Fruit fly (Drosophila melanogaster) whole organism, embryonic: ENCODE measurements around the gene CG13024.

Experiments used
- Abd-B ChIP-seq: fragments of 200-800 bp; sonication (Bioruptor generic); optimal IDR thresholded peaks from 2 replicates; lab custom pipeline; 2018; ENCODE audit warnings: missing biosample characterization, mild to moderate bottlenecking, missing genetic modification characterization, moderate library complexity
- Bgb ChIP-seq: fragments of 200-800 bp; sonication (Bioruptor generic); IDR thresholded peaks from 2 replicates; pipeline ENCODE4 v1.3.6; 2022; ENCODE audit warnings: missing biosample characterization, missing genetic modification characterization; ENCODE audit not compliant: partially characterized antibody
- CG11560 ChIP-seq: fragments of 200-800 bp; sonication (Bioruptor generic); IDR thresholded peaks from 3 replicates; pipeline ENCODE4 v1.3.6; 2022; ENCODE audit warnings: missing biosample characterization, missing genetic modification characterization
- CG12659 ChIP-seq: fragments of 200-800 bp; sonication (Bioruptor generic); optimal IDR thresholded peaks from 3 replicates; lab custom pipeline; 2017; ENCODE audit warnings: mild to moderate bottlenecking, missing biosample characterization, missing genetic modification reagents, missing genetic modification characterization
- CG13287 ChIP-seq: fragments of 200-800 bp; sonication (Bioruptor generic); IDR thresholded peaks from 2 replicates; pipeline ENCODE4 v1.3.6; 2022; ENCODE audit warnings: missing biosample characterization, missing genetic modification characterization; ENCODE audit not compliant: partially characterized antibody
- CG13296 ChIP-seq: fragments of 200-800 bp; sonication (Bioruptor generic); optimal IDR thresholded peaks from 3 replicates; lab custom pipeline; 2018; ENCODE audit warnings: missing biosample characterization, mild to moderate bottlenecking, missing genetic modification characterization
- CG18599 ChIP-seq: fragments of 200-800 bp; sonication (Bioruptor generic); optimal IDR thresholded peaks from 3 replicates; lab custom pipeline; 2017; ENCODE audit warnings: missing biosample characterization, missing genetic modification characterization, mild to moderate bottlenecking, moderate library complexity, missing genetic modification reagents
- CG2120 ChIP-seq: fragments of 200-800 bp; sonication (Bioruptor generic); optimal IDR thresholded peaks from 3 replicates; lab custom pipeline; 2016; ENCODE audit warnings: missing biosample characterization, missing genetic modification characterization
- CG2199 ChIP-seq: fragments of 200-800 bp; sonication (Bioruptor generic); IDR thresholded peaks from 3 replicates; pipeline ENCODE4 v1.3.6; 2022; ENCODE audit warnings: missing biosample characterization, missing genetic modification characterization
- CG2875 ChIP-seq: fragments of 200-800 bp; sonication (Bioruptor generic); optimal IDR thresholded peaks from 2 replicates; lab custom pipeline; 2017; ENCODE audit warnings: missing biosample characterization, mild to moderate bottlenecking, missing genetic modification characterization, missing genetic modification reagents
- CG3847 ChIP-seq: fragments of 200-800 bp; sonication (Bioruptor generic); IDR thresholded peaks from 2 replicates; pipeline ENCODE4 v1.3.6; 2022; ENCODE audit warnings: missing biosample characterization, missing genetic modification characterization
- CG42726 ChIP-seq: fragments of 200-800 bp; sonication (Bioruptor generic); IDR thresholded peaks from 2 replicates; pipeline ENCODE4 v1.3.6; 2022; ENCODE audit warnings: missing biosample characterization, missing genetic modification characterization; ENCODE audit not compliant: partially characterized antibody
- CG4617 ChIP-seq: fragments of 200-800 bp; sonication (Bioruptor generic); optimal IDR thresholded peaks from 3 replicates; lab custom pipeline; 2016; ENCODE audit warnings: missing biosample characterization, missing genetic modification characterization, borderline replicate concordance
- CG4820 ChIP-seq: fragments of 200-800 bp; sonication (Bioruptor generic); optimal IDR thresholded peaks from 3 replicates; lab custom pipeline; 2016; ENCODE audit warnings: missing biosample characterization, missing genetic modification characterization
- CG7357 ChIP-seq: fragments of 200-800 bp; sonication (Bioruptor generic); IDR thresholded peaks from 3 replicates; pipeline ENCODE4 v1.3.6; 2022; ENCODE audit warnings: missing biosample characterization, missing genetic modification characterization
- CG7839 ChIP-seq: fragments of 200-800 bp; sonication (Bioruptor generic); optimal IDR thresholded peaks from 3 replicates; lab custom pipeline; 2018; ENCODE audit warnings: missing biosample characterization, mild to moderate bottlenecking, missing genetic modification characterization, moderate library complexity
- CG8765 ChIP-seq: fragments of 200-800 bp; sonication (Bioruptor generic); IDR thresholded peaks from 2 replicates; pipeline ENCODE4 v1.3.6; 2022; ENCODE audit warnings: missing biosample characterization, missing genetic modification characterization
- CG9797 ChIP-seq: fragments of 200-800 bp; sonication (Bioruptor generic); optimal IDR thresholded peaks from 3 replicates; lab custom pipeline; 2018; ENCODE audit warnings: missing biosample characterization, mild to moderate bottlenecking, missing genetic modification characterization
- CHES-1-like ChIP-seq: fragments of 200-800 bp; sonication (Bioruptor generic); optimal IDR thresholded peaks from 2 replicates; lab custom pipeline; 2016; ENCODE audit warnings: missing biosample characterization, missing genetic modification characterization
- CTCF ChIP-seq: fragments of 200-800 bp; sonication (Bioruptor generic); optimal IDR thresholded peaks from 2 replicates; lab custom pipeline; 2017; ENCODE audit warnings: missing biosample characterization, mild to moderate bottlenecking, missing genetic modification characterization, moderate library complexity
- D19A ChIP-seq: fragments of 200-800 bp; optimal IDR thresholded peaks from 3 replicates; lab custom pipeline; 2019; ENCODE audit warnings: missing biosample characterization, mild to moderate bottlenecking, missing genetic modification characterization, moderate library complexity
- Drgx ChIP-seq: fragments of 200-800 bp; sonication (Bioruptor generic); IDR thresholded peaks from 2 replicates; pipeline ENCODE4 v1.3.6; 2022; ENCODE audit warnings: missing biosample characterization, missing genetic modification characterization
- Eip74EF ChIP-seq, 2 experiments: fragments of 200-800 bp in 1 of 2; fragments of >200 bp in 1 of 2; sonication (Bioruptor generic) in 1 of 2; optimal IDR thresholded peaks; 2 replicates each; lab custom pipeline; 2017 to 2019; ENCODE audit warnings: missing biosample characterization in 2 of 2, missing genetic modification characterization in 2 of 2, mild to moderate bottlenecking in 1 of 2, moderate library complexity in 1 of 2
- Elba2 ChIP-seq: fragments of 200-800 bp; sonication (Bioruptor generic); optimal IDR thresholded peaks from 3 replicates; lab custom pipeline; 2016; ENCODE audit warnings: missing biosample characterization, missing genetic modification characterization
- Ets65A ChIP-seq: fragments of 200-800 bp; sonication (Bioruptor generic); peaks from one replicate; lab custom pipeline; 2016; ENCODE audit warnings: missing biosample characterization, missing genetic modification characterization
- HLH54F ChIP-seq: fragments of 200-800 bp; sonication (Bioruptor generic); optimal IDR thresholded peaks from 3 replicates; lab custom pipeline; 2016; ENCODE audit warnings: missing biosample characterization, missing genetic modification characterization
- HLHmδ ChIP-seq: fragments of 200-800 bp; sonication (Bioruptor generic); optimal IDR thresholded peaks from 2 replicates; lab custom pipeline; 2018; ENCODE audit warnings: missing biosample characterization, mild to moderate bottlenecking, missing genetic modification characterization, moderate library complexity
- Lhr ChIP-seq: fragments of 200-800 bp; sonication (Bioruptor generic); optimal IDR thresholded peaks from 3 replicates; lab custom pipeline; 2017; ENCODE audit warnings: mild to moderate bottlenecking, missing biosample characterization, missing genetic modification reagents, missing genetic modification characterization
- MBD-R2 ChIP-seq: fragments of 200-800 bp; sonication (Bioruptor generic); IDR thresholded peaks from 2 replicates; pipeline ENCODE4 v1.3.6; 2022; ENCODE audit warnings: missing biosample characterization, missing genetic modification characterization
- PHDP ChIP-seq: fragments of 200-800 bp; sonication (Bioruptor generic); optimal IDR thresholded peaks from 3 replicates; lab custom pipeline; 2018; ENCODE audit warnings: missing biosample characterization, mild to moderate bottlenecking, missing genetic modification characterization, moderate library complexity
- Ptx1 ChIP-seq: fragments of 200-800 bp; sonication (Bioruptor generic); IDR thresholded peaks from 2 replicates; pipeline ENCODE4 v1.3.6; 2022; ENCODE audit warnings: missing biosample characterization, missing genetic modification characterization
- Rfx ChIP-seq: fragments of 200-800 bp; sonication (Bioruptor generic); IDR thresholded peaks from 2 replicates; pipeline ENCODE4 v1.3.6; 2022; ENCODE audit warnings: missing biosample characterization, missing genetic modification characterization
- Ssrp ChIP-seq: fragments of 200-800 bp; sonication (Bioruptor generic); optimal IDR thresholded peaks from 2 replicates; lab custom pipeline; 2018; ENCODE audit warnings: missing biosample characterization, mild to moderate bottlenecking, missing genetic modification characterization, moderate library complexity
- ase ChIP-seq: fragments of 200-800 bp; sonication (Bioruptor generic); IDR thresholded peaks from 3 replicates; pipeline ENCODE4 v1.3.6; 2022; ENCODE audit warnings: missing biosample characterization, missing genetic modification characterization
- bbx ChIP-seq: fragments of 200-800 bp; sonication (Bioruptor generic); IDR thresholded peaks from 2 replicates; pipeline ENCODE4 v1.3.6; 2022; ENCODE audit warnings: missing biosample characterization, missing genetic modification characterization; ENCODE audit not compliant: partially characterized antibody
- disco-r ChIP-seq: fragments of 200-800 bp; sonication (Bioruptor generic); optimal IDR thresholded peaks from 2 replicates; lab custom pipeline; 2016; ENCODE audit warnings: missing biosample characterization, missing genetic modification characterization
- gem ChIP-seq: fragments of 200-800 bp; sonication (Bioruptor generic); optimal IDR thresholded peaks from 2 replicates; lab custom pipeline; 2019; ENCODE audit warnings: missing biosample characterization, mild to moderate bottlenecking, missing genetic modification characterization, moderate library complexity
- gsb-n ChIP-seq: fragments of 200-800 bp; sonication (Bioruptor generic); optimal IDR thresholded peaks from 3 replicates; lab custom pipeline; 2018; ENCODE audit warnings: missing biosample characterization, mild to moderate bottlenecking, missing genetic modification characterization
- insv ChIP-seq, 2 experiments: fragments of 200-800 bp; sonication (Bioruptor generic); optimal IDR thresholded peaks; 3 replicates each; lab custom pipeline; 2016 to 2018; ENCODE audit warnings: missing biosample characterization in 2 of 2, missing genetic modification characterization in 2 of 2
- maf-S ChIP-seq: fragments of 200-800 bp; sonication (Bioruptor generic); optimal IDR thresholded peaks from 2 replicates; lab custom pipeline; 2016; ENCODE audit warnings: missing biosample characterization, missing genetic modification characterization
- nerfin-2 ChIP-seq: fragments of 200-800 bp; sonication (Bioruptor generic); IDR thresholded peaks from 2 replicates; pipeline ENCODE4 v1.3.6; 2022; ENCODE audit warnings: missing biosample characterization, missing genetic modification characterization; ENCODE audit not compliant: partially characterized antibody
- nmo ChIP-seq: fragments of 200-800 bp; sonication (Bioruptor generic); optimal IDR thresholded peaks from 2 replicates; lab custom pipeline; 2018; ENCODE audit warnings: missing biosample characterization, mild to moderate bottlenecking, missing genetic modification characterization, moderate library complexity
- pfk ChIP-seq: fragments of 200-800 bp; sonication (Bioruptor generic); optimal IDR thresholded peaks from 2 replicates; lab custom pipeline; 2018; ENCODE audit warnings: missing biosample characterization, mild to moderate bottlenecking, missing genetic modification characterization, moderate library complexity
- slbo ChIP-seq: fragments of 200-800 bp; sonication (Bioruptor generic); IDR thresholded peaks from 2 replicates; pipeline ENCODE4 v1.3.6; 2022; ENCODE audit warnings: missing biosample characterization, missing genetic modification characterization
- tna ChIP-seq: fragments of 200-800 bp; sonication (Bioruptor generic); IDR thresholded peaks from 2 replicates; pipeline ENCODE4 v1.3.6; 2022; ENCODE audit warnings: missing biosample characterization, missing genetic modification characterization; ENCODE audit not compliant: partially characterized antibody
- trem ChIP-seq: fragments of 200-800 bp; optimal IDR thresholded peaks from 3 replicates; lab custom pipeline; 2019; ENCODE audit warnings: missing biosample characterization, mild to moderate bottlenecking, missing genetic modification characterization, moderate library complexity
- unc-4 ChIP-seq: fragments of 200-800 bp; sonication (Bioruptor generic); IDR thresholded peaks from 2 replicates; pipeline ENCODE4 v1.3.6; 2022; ENCODE audit warnings: missing biosample characterization, missing genetic modification characterization; ENCODE audit not compliant: partially characterized antibody
- zfh1 ChIP-seq: fragments of 200-800 bp; sonication (Bioruptor generic); IDR thresholded peaks from 3 replicates; pipeline ENCODE4 v1.3.6; 2022; ENCODE audit warnings: missing biosample characterization, missing genetic modification characterization

Gene CG13024

DNA sequence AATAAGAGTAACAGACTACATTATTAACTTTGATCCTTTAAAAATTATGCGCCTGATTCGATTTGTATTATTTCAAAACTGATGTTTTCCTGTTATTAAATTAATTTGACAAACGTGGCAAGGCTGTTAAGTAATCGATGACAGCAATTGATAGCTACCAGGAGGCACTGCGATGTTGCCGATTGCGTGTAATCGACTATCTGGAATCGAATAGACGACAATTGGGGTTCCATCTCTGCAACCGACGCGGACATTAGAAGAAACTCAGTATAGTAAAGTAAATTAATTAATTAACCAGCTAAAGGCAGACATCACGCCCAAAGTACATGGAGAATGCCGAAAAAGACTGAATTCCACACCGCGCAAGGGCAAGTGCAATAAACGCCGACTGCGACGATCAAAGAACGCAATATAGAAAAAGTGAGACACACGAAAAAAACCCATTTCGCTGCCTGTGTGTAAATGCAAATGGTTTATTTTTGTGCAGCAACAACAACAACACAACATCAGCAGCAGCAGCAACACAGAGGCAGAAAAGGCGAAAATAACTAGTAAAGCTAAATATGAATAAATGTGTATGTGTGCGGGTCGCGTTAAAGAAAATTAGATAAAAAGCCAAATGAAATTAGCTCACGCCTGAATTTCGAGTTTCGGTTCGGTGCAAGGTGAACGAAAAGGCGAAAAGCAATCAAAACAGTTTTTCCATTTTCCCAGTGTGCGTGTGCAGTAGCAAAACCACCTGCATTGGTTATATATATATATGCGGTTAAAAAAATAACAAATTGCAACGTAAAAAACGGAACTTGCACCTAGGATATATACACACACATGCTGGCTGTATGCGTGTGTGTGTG is 24.9 kb upstream of the CG13024 start, which contains the start of gene sina (continued):
- no peak for TF ChIP-seq Ptx1 (GFP tag; lab: Robert Waterston, UW)
- peak; percentile 61 for TF ChIP-seq Lhr (GFP tag; lab: Kevin White, UChicago)
- peak; percentile 44 for TF ChIP-seq CG9797 (GFP tag; lab: Kevin White, UChicago)
- peak; percentile 78 for TF ChIP-seq nerfin-2 (GFP tag; lab: Robert Waterston, UW)
- no peak for TF ChIP-seq CG7357 (GFP tag; lab: Robert Waterston, UW)
- peak; percentile 26 for TF ChIP-seq disco-r (GFP tag; lab: Kevin White, UChicago)
- TF ChIP-seq gem (tag; lab: Kevin White, UChicago): peak; percentile 39
- peak; percentile 42 for TF ChIP-seq CTCF
- TF ChIP-seq ase (GFP tag; lab: Robert Waterston, UW): no peak
- peak; percentile 48 for TF ChIP-seq MBD-R2
- TF ChIP-seq maf-S (GFP tag; lab: Kevin White, UChicago): no peak
- peak; percentile 87 for TF ChIP-seq CG12659 (GFP tag; lab: Kevin White, UChicago)
- peak; percentile 23 for TF ChIP-seq pfk (GFP tag; lab: Kevin White, UChicago)
- TF ChIP-seq CG8765 (GFP tag; lab: Robert Waterston, UW): no peak
- 0 out of 3 replicates have a peak, but pooled peaks have one; percentile 31 for TF ChIP-seq CG2199 (GFP tag; lab: Robert Waterston, UW)
- peak; percentile 63; the same call in 1 of the 2 replicates for TF ChIP-seq CG42726 (GFP tag; lab: Robert Waterston, UW)
- TF ChIP-seq nmo (GFP tag; lab: Kevin White, UChicago): peak; percentile 59
- TF ChIP-seq Bgb (GFP tag; lab: Robert Waterston, UW): peak; percentile 88
- peak; percentile 88 for TF ChIP-seq CG13287 (GFP tag; lab: Robert Waterston, UW)
- TF ChIP-seq slbo (GFP tag; lab: Robert Waterston, UW): peak; percentile 8; the same call in 1 of the 2 replicates
- peak; percentile 99 for TF ChIP-seq CG11560 (tag; lab: Robert Waterston, UW)
- TF ChIP-seq HLHmδ (GFP tag; lab: Kevin White, UChicago): peak; percentile 31
- TF ChIP-seq unc-4 (GFP tag; lab: Robert Waterston, UW): peak; percentile 76
- peak; percentile 43 for TF ChIP-seq Elba2 (GFP tag; lab: Kevin White, UChicago)
- TF ChIP-seq CG2120: peak; percentile 35
- peak; percentile 38 for TF ChIP-seq Rfx (GFP tag; lab: Robert Waterston, UW)
- TF ChIP-seq CG2875 (GFP tag; lab: Kevin White, UChicago): no peak
- peak; percentile 35 for TF ChIP-seq CHES-1-like
- TF ChIP-seq CG4820 (GFP tag; lab: Kevin White, UChicago): peak; percentile 7
- TF ChIP-seq HLH54F (GFP tag; lab: Kevin White, UChicago): no peak
- peak in 1 of 2 experiments; percentile 20 for TF ChIP-seq insv (GFP tag; optimal IDR thresholded peaks at IDR 0.05; lab: Kevin White, UChicago)
- TF ChIP-seq Eip74EF (GFP tag; optimal IDR thresholded peaks at IDR 0.05; lab: Kevin White, UChicago): peak in 1 of 2 experiments; percentile 6
- TF ChIP-seq CG13296: peak; percentile 29
- no peak for TF ChIP-seq gsb-n (tag; lab: Kevin White, UChicago)
- peak; percentile 43 for TF ChIP-seq CG7839
- peak; percentile 90 for TF ChIP-seq bbx (GFP tag; lab: Robert Waterston, UW)
- peak; percentile 58 for TF ChIP-seq Abd-B (GFP tag; lab: Kevin White, UChicago)
- no peak for TF ChIP-seq Ssrp (tag; lab: Kevin White, UChicago)
- TF ChIP-seq D19A (tag; lab: Kevin White, UChicago): peak; percentile 39
- TF ChIP-seq tna: peak; percentile 91
- peak; percentile 84 for TF ChIP-seq Ets65A (GFP tag; lab: Kevin White, UChicago)
- peak; percentile 20; the same call in 1 of the 2 replicates for TF ChIP-seq CG3847 (GFP tag; lab: Robert Waterston, UW)
- TF ChIP-seq CG18599 (GFP tag; lab: Kevin White, UChicago): peak; percentile 27
- peak; percentile 7 for TF ChIP-seq PHDP
- peak; percentile 63 for TF ChIP-seq CG4617 (GFP tag; lab: Kevin White, UChicago)
- peak; percentile 86 for TF ChIP-seq trem (tag; lab: Kevin White, UChicago)
- TF ChIP-seq Drgx (GFP tag; lab: Robert Waterston, UW): peak; percentile 17
- no peak for TF ChIP-seq zfh1 (GFP tag; lab: Robert Waterston, UW)
